Worm (Caenorhabditis elegans) whole organism, late embryonic: ENCODE results near the gene F53F1.2.

ENCODE experiments used
- C38D4.7 ChIP-seq: fragments of 200-800 bp; sonication (Bioruptor generic); optimal IDR thresholded peaks from 2 replicates; lab custom pipeline; 2018; ENCODE audit warnings: mild to moderate bottlenecking, missing genetic modification characterization, moderate library complexity, missing compliant biosample characterization
- K02D7.2 ChIP-seq: sonication (generic microtip); optimal IDR thresholded peaks from 2 replicates; lab custom pipeline; 2017; ENCODE audit warnings: mild to moderate bottlenecking, missing genetic modification characterization, missing compliant biosample characterization
- T23F11.4 ChIP-seq: fragments of 200-800 bp; sonication (Bioruptor generic); optimal IDR thresholded peaks from 2 replicates; lab custom pipeline; 2018; ENCODE audit warnings: mild to moderate bottlenecking, missing genetic modification characterization, missing compliant biosample characterization
- Y22D7AL.16 ChIP-seq: sonication (generic microtip); optimal IDR thresholded peaks from 2 replicates; lab custom pipeline; 2016; ENCODE audit warnings: missing genetic modification characterization, missing compliant biosample characterization
- ahr-1 ChIP-seq: sonication (generic microtip); optimal IDR thresholded peaks from 2 replicates; lab custom pipeline; 2016; ENCODE audit warnings: missing genetic modification characterization, missing compliant biosample characterization
- ceh-14 ChIP-seq: sonication (generic microtip); optimal IDR thresholded peaks from 2 replicates; lab custom pipeline; 2016; ENCODE audit warnings: missing genotype, missing genetic modification characterization, missing compliant biosample characterization
- ceh-18 ChIP-seq: sonication (generic microtip); optimal IDR thresholded peaks from 2 replicates; lab custom pipeline; 2016; ENCODE audit warnings: missing genetic modification characterization, missing compliant biosample characterization
- ceh-2 ChIP-seq: sonication (generic microtip); optimal IDR thresholded peaks from 2 replicates; lab custom pipeline; 2016; ENCODE audit warnings: missing genotype, missing genetic modification characterization, missing compliant biosample characterization
- ceh-24 ChIP-seq: sonication (generic microtip); optimal IDR thresholded peaks from 2 replicates; lab custom pipeline; 2016; ENCODE audit warnings: mild to moderate bottlenecking, missing genetic modification characterization, missing compliant biosample characterization
- ceh-30 ChIP-seq: fragments of 150-350 bp; optimal IDR thresholded peaks from 2 replicates; lab custom pipeline; 2014; ENCODE audit warnings: missing biosample characterization, missing genetic modification characterization
- ceh-31 ChIP-seq: sonication (generic microtip); optimal IDR thresholded peaks from 2 replicates; lab custom pipeline; 2016; ENCODE audit warnings: missing genetic modification characterization, missing compliant biosample characterization
- ceh-34 ChIP-seq: sonication (generic microtip); optimal IDR thresholded peaks from 2 replicates; lab custom pipeline; 2016; ENCODE audit warnings: mild to moderate bottlenecking, missing genetic modification characterization, missing compliant biosample characterization
- ceh-45 ChIP-seq: fragments of 200-800 bp; sonication (Bioruptor generic); IDR thresholded peaks from 2 replicates; pipeline ENCODE4 v1.3.6; 2022; ENCODE audit warnings: missing genetic modification reagents, missing genetic modification characterization, missing compliant biosample characterization
- ceh-48 ChIP-seq: sonication (generic microtip); optimal IDR thresholded peaks from 2 replicates; lab custom pipeline; 2016; ENCODE audit warnings: missing genetic modification characterization, inconsistent platforms, missing compliant biosample characterization
- ceh-6 ChIP-seq: fragments of 200-800 bp; sonication (Bioruptor generic); optimal IDR thresholded peaks from 2 replicates; lab custom pipeline; 2018; ENCODE audit warnings: mild to moderate bottlenecking, missing genetic modification characterization, missing compliant biosample characterization
- ceh-9 ChIP-seq: sonication (generic microtip); optimal IDR thresholded peaks from 2 replicates; lab custom pipeline; 2016; ENCODE audit warnings: mild to moderate bottlenecking, missing genetic modification characterization, inconsistent platforms, missing compliant biosample characterization
- dmd-4 ChIP-seq: sonication (generic microtip); optimal IDR thresholded peaks from 2 replicates; lab custom pipeline; 2016; ENCODE audit warnings: borderline replicate concordance, missing genetic modification characterization, missing compliant biosample characterization
- dve-1 ChIP-seq: sonication (generic microtip); optimal IDR thresholded peaks from 2 replicates; lab custom pipeline; 2017; ENCODE audit warnings: antibody characterized with exemption, mild to moderate bottlenecking, missing genetic modification characterization, missing compliant biosample characterization
- elt-4 ChIP-seq: sonication (generic microtip); optimal IDR thresholded peaks from 2 replicates; lab custom pipeline; 2016; ENCODE audit warnings: missing genetic modification characterization, missing compliant biosample characterization
- ets-4 ChIP-seq: sonication (generic microtip); optimal IDR thresholded peaks from 2 replicates; lab custom pipeline; 2016; ENCODE audit warnings: missing genetic modification characterization, missing compliant biosample characterization
- eyg-1 ChIP-seq: sonication (generic microtip); optimal IDR thresholded peaks from 2 replicates; lab custom pipeline; 2016; ENCODE audit warnings: missing genotype, missing genetic modification characterization, missing compliant biosample characterization
- fax-1 ChIP-seq: sonication (generic microtip); optimal IDR thresholded peaks from 2 replicates; lab custom pipeline; 2016; ENCODE audit warnings: missing genotype, missing genetic modification characterization, missing compliant biosample characterization
- fkh-10 ChIP-seq: fragments of 150-350 bp; optimal IDR thresholded peaks from 2 replicates; lab custom pipeline; 2014; ENCODE audit warnings: missing biosample characterization, missing genetic modification reagents, missing genetic modification characterization
- gmeb-2 ChIP-seq: sonication (generic microtip); optimal IDR thresholded peaks from 2 replicates; lab custom pipeline; 2016; ENCODE audit warnings: missing genetic modification characterization, inconsistent platforms, missing compliant biosample characterization
- hlh-30 ChIP-seq: sonication (generic microtip); optimal IDR thresholded peaks from 2 replicates; lab custom pipeline; 2017; ENCODE audit warnings: antibody characterized with exemption, missing genetic modification characterization, missing compliant biosample characterization; ENCODE audit not compliant: insufficient read depth
- hlh-6 ChIP-seq: sonication (generic microtip); optimal IDR thresholded peaks from 2 replicates; lab custom pipeline; 2016; ENCODE audit warnings: missing genotype, missing genetic modification characterization, missing compliant biosample characterization
- lin-11 ChIP-seq: fragments of 200-800 bp; sonication (Bioruptor generic); optimal IDR thresholded peaks from 2 replicates; lab custom pipeline; 2018; ENCODE audit warnings: mild to moderate bottlenecking, missing genetic modification characterization, missing compliant biosample characterization
- madf-2 ChIP-seq: sonication (generic microtip); optimal IDR thresholded peaks from 2 replicates; lab custom pipeline; 2017; ENCODE audit warnings: missing genetic modification characterization, missing compliant biosample characterization
- mec-3 ChIP-seq: sonication (generic microtip); optimal IDR thresholded peaks from 2 replicates; lab custom pipeline; 2016; ENCODE audit warnings: borderline replicate concordance, missing genetic modification characterization, missing compliant biosample characterization
- nhr-11 ChIP-seq: fragments of 150-350 bp; optimal IDR thresholded peaks from 2 replicates; lab custom pipeline; 2014; ENCODE audit warnings: missing biosample characterization, missing genetic modification characterization
- nhr-232 ChIP-seq: sonication (generic microtip); optimal IDR thresholded peaks from 2 replicates; lab custom pipeline; 2016; ENCODE audit warnings: missing genetic modification characterization, missing compliant biosample characterization
- pag-3 ChIP-seq: sonication (generic microtip); optimal IDR thresholded peaks from 2 replicates; lab custom pipeline; 2016; ENCODE audit warnings: missing compliant biosample characterization, missing genetic modification characterization, borderline replicate concordance
- pax-1 ChIP-seq: fragments of 150-350 bp; optimal IDR thresholded peaks from 2 replicates; lab custom pipeline; 2014; ENCODE audit warnings: missing biosample characterization, missing genetic modification characterization
- pqm-1 ChIP-seq: sonication (generic microtip); optimal IDR thresholded peaks from 2 replicates; lab custom pipeline; 2016; ENCODE audit warnings: missing genetic modification characterization, missing compliant biosample characterization
- pros-1 ChIP-seq: fragments of 150-350 bp; optimal IDR thresholded peaks from 2 replicates; lab custom pipeline; 2014; ENCODE audit warnings: missing biosample characterization, missing genetic modification reagents, missing genetic modification characterization
- rnt-1 ChIP-seq: sonication (generic microtip); optimal IDR thresholded peaks from 2 replicates; lab custom pipeline; 2016; ENCODE audit warnings: missing genetic modification characterization, missing compliant biosample characterization
- sdc-2 ChIP-seq: sonication (generic microtip); optimal IDR thresholded peaks from 2 replicates; lab custom pipeline; 2016; ENCODE audit warnings: missing genotype, missing genetic modification characterization, missing compliant biosample characterization
- sox-2 ChIP-seq: fragments of 200-800 bp; sonication (Bioruptor generic); IDR thresholded peaks from 2 replicates; pipeline ENCODE4 v1.3.6; 2022; ENCODE audit warnings: missing genetic modification reagents, missing genetic modification characterization, missing compliant biosample characterization
- sox-4 ChIP-seq: sonication (generic microtip); optimal IDR thresholded peaks from 2 replicates; lab custom pipeline; 2017; ENCODE audit warnings: mild to moderate bottlenecking, missing genetic modification characterization, inconsistent platforms, missing compliant biosample characterization
- tbx-7 ChIP-seq: sonication (generic microtip); optimal IDR thresholded peaks from 2 replicates; lab custom pipeline; 2016; ENCODE audit warnings: missing genotype, missing genetic modification characterization, missing compliant biosample characterization
- ttx-3 ChIP-seq: sonication (generic microtip); optimal IDR thresholded peaks from 2 replicates; lab custom pipeline; 2016; ENCODE audit warnings: missing genetic modification reagents, missing genetic modification characterization, missing compliant biosample characterization
- unc-3 ChIP-seq, 2 experiments: fragments of 200-800 bp in 1 of 2; sonication (Bioruptor generic) in 1 of 2; sonication (generic microtip) in 1 of 2; conservative IDR thresholded peaks in 1 of 2; optimal IDR thresholded peaks in 1 of 2; 2 replicates each; pipeline versions ENCODE4 v1.3.6 to Lab custom; 2016 to 2022; ENCODE audit warnings: missing compliant biosample characterization in 2 of 2, missing genetic modification characterization in 2 of 2, missing genetic modification reagents in 1 of 2
- unc-55 ChIP-seq: sonication (generic microtip); optimal IDR thresholded peaks from 2 replicates; lab custom pipeline; 2017; ENCODE audit warnings: missing biosample characterization, missing genetic modification reagents, missing genetic modification characterization
- unc-86 ChIP-seq: sonication (generic microtip); optimal IDR thresholded peaks from 2 replicates; lab custom pipeline; 2016; ENCODE audit warnings: missing genetic modification characterization, missing compliant biosample characterization
- zip-5 ChIP-seq: sonication (generic microtip); optimal IDR thresholded peaks from 2 replicates; lab custom pipeline; 2016; ENCODE audit warnings: missing genetic modification characterization, missing compliant biosample characterization

The F53F1.2 gene

DNA sequence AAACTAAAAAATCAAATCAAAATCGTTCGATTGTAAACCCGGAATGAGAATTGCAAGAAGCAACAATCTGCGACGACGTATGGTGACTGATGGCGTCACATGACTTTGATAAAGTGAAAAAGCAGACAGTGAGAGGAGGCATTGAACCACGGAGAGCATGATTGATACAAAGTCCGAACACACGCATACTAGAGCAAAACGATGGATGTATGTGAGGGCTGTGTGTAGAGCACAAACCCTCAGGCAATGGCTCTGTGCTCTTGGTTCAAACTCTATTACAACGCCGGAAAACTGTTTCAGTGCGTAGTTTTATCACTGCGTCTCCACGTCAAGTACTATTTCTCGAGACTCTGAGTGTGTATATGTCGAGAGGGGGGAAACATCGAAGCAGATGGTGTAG lies 4.1 kb upstream of the F53F1.2 start:
- peak; percentile 83 for TF ChIP-seq unc-55 (GFP tag; lab: Kevin White, UChicago)
- TF ChIP-seq hlh-30 (tag; lab: Kevin White, UChicago): peak; percentile 40
- no peak for TF ChIP-seq fax-1
- TF ChIP-seq fkh-10: no peak
- TF ChIP-seq ceh-18 (tag; lab: Kevin White, UChicago): peak; percentile 34

- no peak for TF ChIP-seq ceh-6 (GFP tag; lab: Kevin White, UChicago)
Observed at ce11 chrV:13406032-13406431, 584 bp upstream of the F53F1.2 start, which contains the start of gene cutl-1. cutl-1 (minus strand) TSS chrV:13406114.

ce11 chrV:13407913-13408312 lies 1.3 kb downstream of the F53F1.2 start, which contains the start of gene F53F1.3:
F53F1.3 (plus strand) TSS chrV:13408242.
- TF ChIP-seq sdc-2 (tag; lab: Kevin White, UChicago) (no peak), eyg-1 (tag; lab: Kevin White, UChicago) (no peak), pros-1 (tag; lab: Kevin White, UChicago) (no peak), ceh-30 (tag; lab: Kevin White, UChicago) (no peak), madf-2 (tag; lab: Kevin White, UChicago) (no peak), ceh-34 (no peak), ceh-48 (tag; lab: Kevin White, UChicago) (no peak), ceh-24 (tag; lab: Kevin White, UChicago) (no peak), ceh-45 (GFP tag; lab: Robert Waterston, UW) (no peak), T23F11.4 (GFP tag; lab: Kevin White, UChicago) (no peak), pax-1 (tag; lab: Kevin White, UChicago) (no peak), hlh-30 (tag; lab: Kevin White, UChicago) (no peak), pqm-1 (no peak), unc-86 (no peak)

- TF ChIP-seq ceh-34 (no peak), pag-3 (no peak), fkh-10 (no peak), lin-11 (tag; lab: Kevin White, UChicago) (no peak), fax-1 (no peak), elt-4 (tag; lab: Kevin White, UChicago) (no peak), unc-3 (GFP tag; conservative IDR thresholded peaks at IDR 0.05; lab: Robert Waterston, UW) (no peak), unc-3 (tag; optimal IDR thresholded peaks at IDR 0.05; lab: Kevin White, UChicago) (no peak)
Observed at ce11 chrV:13408440-13408839, 1.8 kb downstream of the F53F1.2 start.

ce11 chrV:13409089-13409488 lies 2.5 kb downstream of the F53F1.2 start:
- no peak for TF ChIP-seq Y22D7AL.16
- TF ChIP-seq dmd-4 (tag; lab: Kevin White, UChicago): no peak
- TF ChIP-seq fkh-10: no peak
- no peak for TF ChIP-seq sox-4 (tag; lab: Kevin White, UChicago)
- no peak for TF ChIP-seq nhr-232 (tag; lab: Kevin White, UChicago)
- TF ChIP-seq lin-11 (tag; lab: Kevin White, UChicago): no peak
- peak; percentile 11 for TF ChIP-seq zip-5 (tag; lab: Kevin White, UChicago)
- TF ChIP-seq sdc-2 (tag; lab: Kevin White, UChicago): no peak
- no peak for TF ChIP-seq ceh-48 (tag; lab: Kevin White, UChicago)
- TF ChIP-seq nhr-11 (tag; lab: Kevin White, UChicago): no peak
- peak; percentile 61 for TF ChIP-seq ceh-31 (tag; lab: Kevin White, UChicago)
- TF ChIP-seq ceh-45 (GFP tag; lab: Robert Waterston, UW): no peak
- peak; percentile 66 for TF ChIP-seq ceh-14
- TF ChIP-seq ets-4: no peak
- TF ChIP-seq ceh-9: no peak
- no peak for TF ChIP-seq ahr-1 (tag; lab: Kevin White, UChicago)
- no peak for TF ChIP-seq rnt-1 (tag; lab: Kevin White, UChicago)
- no peak for TF ChIP-seq sox-2
- TF ChIP-seq dve-1: no peak
- TF ChIP-seq ceh-6 (GFP tag; lab: Kevin White, UChicago): no peak
- no peak for TF ChIP-seq gmeb-2 (tag; lab: Kevin White, UChicago)
- no peak for TF ChIP-seq hlh-6 (tag; lab: Kevin White, UChicago)
- TF ChIP-seq C38D4.7 (GFP tag; lab: Kevin White, UChicago): no peak
- TF ChIP-seq ttx-3 (tag; lab: Kevin White, UChicago): no peak
- TF ChIP-seq ceh-2 (tag; lab: Kevin White, UChicago): peak; percentile 52
- no peak for TF ChIP-seq K02D7.2 (tag; lab: Kevin White, UChicago)
- TF ChIP-seq mec-3: no peak
- TF ChIP-seq tbx-7 (tag; lab: Kevin White, UChicago): peak; percentile 37
